Fruit fly (Drosophila melanogaster): ENCODE measurements around the gene CG9192.

DNA sequence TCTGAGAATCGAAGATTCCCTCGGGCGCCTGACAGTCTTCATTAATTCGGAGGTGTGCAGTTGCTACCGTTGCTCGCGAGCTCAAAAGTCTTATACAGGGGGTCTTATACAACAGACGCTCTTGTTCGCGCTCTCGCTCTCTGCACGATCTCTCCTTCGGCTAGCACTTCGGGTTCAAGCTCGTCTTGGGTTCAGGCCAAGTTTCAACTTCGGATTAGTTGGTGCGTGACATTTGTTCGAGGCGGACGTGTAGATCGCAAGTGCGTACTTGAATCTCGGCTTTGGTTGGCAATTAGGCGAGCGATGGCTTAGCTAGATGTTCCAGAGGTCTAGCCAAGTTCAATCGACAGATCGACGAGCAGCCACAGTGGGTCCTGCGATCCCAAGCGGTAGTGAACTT, 29.9 kb downstream of the CG9192 start:
- no peak for TF ChIP-seq h (optimal IDR thresholded peaks at IDR 0.05)
- TF ChIP-seq psq (optimal IDR thresholded peaks at IDR 0.05): no peak

Data from Kc167 (cell line).